Fruit fly (Drosophila melanogaster) whole organism, prepupa: ENCODE data around the gene CG32817.
A peak's percentile ranks its signal among the peaks of the same experiment; 100 is the strongest.

Experiments
- CG10631 ChIP-seq: fragments of 200-800 bp; sonication (Bioruptor generic); optimal IDR thresholded peaks from 2 replicates; lab custom pipeline; 2016; ENCODE audit warnings: missing biosample characterization, missing genetic modification characterization
- CG10669 ChIP-seq: fragments of 200-800 bp; sonication (Bioruptor generic); optimal IDR thresholded peaks from 3 replicates; lab custom pipeline; 2018; ENCODE audit warnings: missing biosample characterization, mild to moderate bottlenecking, missing genetic modification characterization, moderate library complexity
- CG11762 ChIP-seq: fragments of 200-800 bp; sonication (Bioruptor generic); optimal IDR thresholded peaks from 3 replicates; lab custom pipeline; 2016; ENCODE audit warnings: missing biosample characterization, missing genetic modification characterization; ENCODE audit not compliant: insufficient read depth
- CG1621 ChIP-seq: fragments of 200-800 bp; sonication (Bioruptor generic); optimal IDR thresholded peaks from 3 replicates; lab custom pipeline; 2018; ENCODE audit warnings: missing biosample characterization, mild to moderate bottlenecking, missing genetic modification characterization
- CG3032 ChIP-seq: fragments of 200-800 bp; optimal IDR thresholded peaks from 2 replicates; lab custom pipeline; 2019; ENCODE audit warnings: missing biosample characterization, mild to moderate bottlenecking, missing genetic modification characterization, moderate library complexity
- CG31627 ChIP-seq: fragments of 200-800 bp; sonication (Bioruptor generic); optimal IDR thresholded peaks from 3 replicates; lab custom pipeline; 2016; ENCODE audit warnings: missing biosample characterization, missing genetic modification characterization
- CG32006 ChIP-seq: fragments of 200-800 bp; sonication (Bioruptor generic); optimal IDR thresholded peaks from 3 replicates; lab custom pipeline; 2017; ENCODE audit warnings: missing biosample characterization, mild to moderate bottlenecking, missing genetic modification characterization
- CG34406 ChIP-seq: fragments of 200-800 bp; sonication (Bioruptor generic); optimal IDR thresholded peaks from 3 replicates; lab custom pipeline; 2016; ENCODE audit warnings: missing biosample characterization, missing genetic modification characterization
- CG4318 ChIP-seq: fragments of 200-800 bp; sonication (Bioruptor generic); optimal IDR thresholded peaks from 3 replicates; lab custom pipeline; 2017; ENCODE audit warnings: missing biosample characterization, mild to moderate bottlenecking, missing genetic modification characterization
- CG6163 ChIP-seq: fragments of 200-800 bp; sonication (Bioruptor generic); IDR thresholded peaks from 3 replicates; pipeline ENCODE4 v1.3.6; 2022; ENCODE audit warnings: missing biosample characterization, missing genetic modification characterization
- CG6276 ChIP-seq: fragments of 200-800 bp; sonication (Bioruptor generic); optimal IDR thresholded peaks from 2 replicates; lab custom pipeline; 2017; ENCODE audit warnings: missing biosample characterization, mild to moderate bottlenecking, missing genetic modification characterization
- CG6808 ChIP-seq: fragments of 200-800 bp; sonication (Bioruptor generic); optimal IDR thresholded peaks from 3 replicates; lab custom pipeline; 2017; ENCODE audit warnings: missing biosample characterization, missing genetic modification characterization, mild to moderate bottlenecking, moderate library complexity, missing genetic modification reagents
- CG8119 ChIP-seq: fragments of 200-800 bp; sonication (Bioruptor generic); IDR thresholded peaks from 3 replicates; pipeline ENCODE4 v1.3.6; 2022; ENCODE audit warnings: missing biosample characterization, missing genetic modification characterization
- CG8319 ChIP-seq: fragments of 200-800 bp; sonication (Bioruptor generic); optimal IDR thresholded peaks from 3 replicates; lab custom pipeline; 2016; ENCODE audit warnings: missing biosample characterization, missing genetic modification characterization
- CG8632 ChIP-seq: fragments of 200-800 bp; sonication (Bioruptor generic); optimal IDR thresholded peaks from 3 replicates; lab custom pipeline; 2016; ENCODE audit warnings: missing biosample characterization, missing genetic modification characterization
- CG9139 ChIP-seq: fragments of 200-800 bp; sonication (Bioruptor generic); optimal IDR thresholded peaks from 3 replicates; lab custom pipeline; 2017; ENCODE audit warnings: missing biosample characterization, mild to moderate bottlenecking, missing genetic modification characterization
- Eip75B ChIP-seq: fragments of 200-800 bp; sonication (Bioruptor generic); optimal IDR thresholded peaks from 3 replicates; lab custom pipeline; 2016; ENCODE audit warnings: missing biosample characterization, missing genetic modification characterization
- Eip78C ChIP-seq: fragments of 200-800 bp; sonication (Bioruptor generic); peaks from one replicate; lab custom pipeline; 2016; ENCODE audit warnings: missing biosample characterization, missing genetic modification characterization
- Eip93F ChIP-seq: fragments of 200-800 bp; sonication (Bioruptor generic); optimal IDR thresholded peaks from 2 replicates; lab custom pipeline; 2016; ENCODE audit warnings: missing biosample characterization, mild to moderate bottlenecking, missing genetic modification characterization
- Ets21C ChIP-seq: fragments of 200-800 bp; sonication (Bioruptor generic); optimal IDR thresholded peaks from 3 replicates; lab custom pipeline; 2016; ENCODE audit warnings: missing biosample characterization, missing genetic modification characterization
- Ets96B ChIP-seq: fragments of 200-800 bp; optimal IDR thresholded peaks from 2 replicates; lab custom pipeline; 2019; ENCODE audit warnings: missing biosample characterization, mild to moderate bottlenecking, missing genetic modification characterization, moderate library complexity
- Hr4 ChIP-seq: fragments of 200-800 bp; sonication (Bioruptor generic); optimal IDR thresholded peaks from 3 replicates; lab custom pipeline; 2016; ENCODE audit warnings: missing biosample characterization, missing genetic modification characterization
- Lpt ChIP-seq: fragments of 200-800 bp; sonication (Bioruptor generic); optimal IDR thresholded peaks from 3 replicates; lab custom pipeline; 2016; ENCODE audit warnings: missing biosample characterization, missing genetic modification characterization
- Met ChIP-seq: fragments of 200-800 bp; sonication (Bioruptor generic); optimal IDR thresholded peaks from 3 replicates; lab custom pipeline; 2016; ENCODE audit warnings: missing biosample characterization, missing genetic modification characterization
- OdsH ChIP-seq: fragments of 200-800 bp; sonication (Bioruptor generic); optimal IDR thresholded peaks from 3 replicates; lab custom pipeline; 2016; ENCODE audit warnings: missing biosample characterization, missing genetic modification characterization
- Sox102F ChIP-seq: fragments of 200-800 bp; sonication (Bioruptor generic); optimal IDR thresholded peaks from 2 replicates; lab custom pipeline; 2016; ENCODE audit warnings: missing biosample characterization, mild to moderate bottlenecking, missing genetic modification characterization
- Sox14 ChIP-seq: fragments of 200-800 bp; sonication (Bioruptor generic); optimal IDR thresholded peaks from 3 replicates; lab custom pipeline; 2016; ENCODE audit warnings: missing biosample characterization, missing genetic modification characterization
- Sox15 ChIP-seq: fragments of 200-800 bp; sonication (Bioruptor generic); optimal IDR thresholded peaks from 3 replicates; lab custom pipeline; 2016; ENCODE audit warnings: missing biosample characterization, missing genetic modification characterization
- achi ChIP-seq: fragments of 200-800 bp; sonication (Bioruptor generic); optimal IDR thresholded peaks from 3 replicates; lab custom pipeline; 2016; ENCODE audit warnings: missing biosample characterization, missing genetic modification characterization
- acj6 ChIP-seq: fragments of 200-800 bp; sonication (Bioruptor generic); optimal IDR thresholded peaks from 3 replicates; lab custom pipeline; 2016; ENCODE audit warnings: missing biosample characterization, missing genetic modification characterization
- cyc ChIP-seq: fragments of 200-800 bp; sonication (Bioruptor generic); optimal IDR thresholded peaks from 3 replicates; lab custom pipeline; 2016; ENCODE audit warnings: missing biosample characterization, missing genetic modification characterization
- dac ChIP-seq: fragments of 200-800 bp; sonication (Bioruptor generic); optimal IDR thresholded peaks from 2 replicates; lab custom pipeline; 2017; ENCODE audit warnings: missing biosample characterization, mild to moderate bottlenecking, missing genetic modification characterization
- dsx ChIP-seq: fragments of 200-800 bp; optimal IDR thresholded peaks from 3 replicates; lab custom pipeline; 2019; ENCODE audit warnings: missing biosample characterization, mild to moderate bottlenecking, missing genetic modification characterization, moderate library complexity; ENCODE audit not compliant: poor library complexity, severe bottlenecking
- eg ChIP-seq: fragments of 200-800 bp; sonication (Bioruptor generic); IDR thresholded peaks from 3 replicates; pipeline ENCODE4 v1.3.6; 2022; ENCODE audit warnings: missing biosample characterization, missing genetic modification characterization
- esn ChIP-seq: fragments of 200-800 bp; sonication (Bioruptor generic); optimal IDR thresholded peaks from 2 replicates; lab custom pipeline; 2016; ENCODE audit warnings: missing biosample characterization, mild to moderate bottlenecking, missing genetic modification characterization, moderate library complexity
- fd59A ChIP-seq: fragments of 200-800 bp; sonication (Bioruptor generic); optimal IDR thresholded peaks from 2 replicates; lab custom pipeline; 2017; ENCODE audit warnings: missing biosample characterization, mild to moderate bottlenecking, missing genetic modification characterization, missing genetic modification reagents
- fkh ChIP-seq: fragments of 200-800 bp; sonication (Bioruptor generic); optimal IDR thresholded peaks from 3 replicates; lab custom pipeline; 2017; ENCODE audit warnings: missing biosample characterization, mild to moderate bottlenecking, missing genetic modification characterization, moderate library complexity
- lz ChIP-seq: fragments of 200-800 bp; sonication (Bioruptor generic); optimal IDR thresholded peaks from 3 replicates; lab custom pipeline; 2016; ENCODE audit warnings: missing biosample characterization, missing genetic modification characterization
- pdm3 ChIP-seq: fragments of 200-800 bp; sonication (Bioruptor generic); optimal IDR thresholded peaks from 3 replicates; lab custom pipeline; 2016; ENCODE audit warnings: missing biosample characterization, missing genetic modification characterization
- salr ChIP-seq, 2 experiments: fragments of 200-800 bp; sonication (Bioruptor generic); optimal IDR thresholded peaks; 3 replicates each; lab custom pipeline; 2016 to 2018; ENCODE audit warnings: missing biosample characterization in 2 of 2, missing genetic modification characterization in 2 of 2, mild to moderate bottlenecking in 1 of 2
- spab ChIP-seq: fragments of 200-800 bp; sonication (Bioruptor generic); optimal IDR thresholded peaks from 2 replicates; lab custom pipeline; 2017; ENCODE audit warnings: missing biosample characterization, mild to moderate bottlenecking, missing genetic modification characterization, missing genetic modification reagents
- svp ChIP-seq: fragments of 200-800 bp; sonication (Bioruptor generic); peaks from one replicate; lab custom pipeline; 2016; ENCODE audit warnings: missing biosample characterization, missing genetic modification characterization
- topi ChIP-seq: fragments of 200-800 bp; sonication (Bioruptor generic); optimal IDR thresholded peaks from 3 replicates; lab custom pipeline; 2016; ENCODE audit warnings: missing biosample characterization, missing genetic modification characterization
- vri ChIP-seq: fragments of 200-800 bp; sonication (Bioruptor generic); optimal IDR thresholded peaks from 3 replicates; lab custom pipeline; 2016; ENCODE audit warnings: missing biosample characterization, mild to moderate bottlenecking, missing genetic modification characterization

The CG32817 gene

DNA sequence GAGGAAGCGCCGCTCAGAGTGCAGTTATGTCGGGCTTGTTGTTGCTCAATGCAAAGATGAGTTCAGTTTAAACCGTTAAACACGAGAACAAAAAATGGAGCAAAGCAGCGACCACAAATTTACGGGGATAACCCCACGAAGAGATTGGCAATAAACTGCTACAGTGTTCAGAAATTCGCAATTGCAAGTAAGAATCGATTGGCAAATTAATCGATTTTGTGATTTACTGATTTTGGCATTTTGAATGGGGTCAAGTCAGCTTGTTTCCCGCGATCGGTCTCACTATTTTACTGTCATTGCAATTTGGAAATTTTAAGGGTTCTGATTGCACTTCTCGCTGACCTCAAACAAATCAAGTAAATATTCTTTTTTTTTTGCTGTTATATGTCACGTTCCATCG, 2.8 kb downstream of the CG32817 start, which contains the start of gene CG3176:
CG3176 (plus strand) TSS at position 221 of the 400 bp plus-strand sequence.
- peak; percentile 17 for TF ChIP-seq achi (GFP tag; lab: Kevin White, UChicago)
- TF ChIP-seq, all 60 proteins: peak for 1; not testable (repeated sequence) for 59

DNA sequence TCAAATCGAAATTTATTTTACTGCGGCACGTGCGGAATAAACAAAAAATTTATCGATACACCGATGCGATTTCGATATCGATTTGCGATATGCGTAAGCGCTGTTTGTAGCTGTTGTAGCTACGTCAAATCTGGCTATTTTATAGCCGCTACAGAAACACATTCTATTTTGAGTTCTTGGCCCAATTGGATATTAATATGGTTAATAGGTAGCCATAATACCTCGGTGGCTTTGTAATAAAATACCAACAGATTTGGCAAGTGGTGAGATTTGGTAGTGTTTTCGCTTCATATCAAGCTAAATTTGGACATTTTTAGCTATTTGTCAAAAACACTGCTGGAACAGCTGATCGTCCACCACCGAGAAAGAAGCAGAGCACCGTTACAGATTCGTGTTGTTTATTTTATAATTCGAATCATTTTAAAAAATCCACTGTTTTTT, 8.7 kb downstream of the CG32817 start, which contains the start of the genes CG18273 and CG3156:
CG18273 (minus strand) TSS at position 65 of the 441 bp plus-strand sequence.
CG3156 (plus strand) TSS at position 362 of the 441 bp plus-strand sequence.
- TF ChIP-seq CG1621 (tag; lab: Kevin White, UChicago) (no peak), CG10631 (no peak), CG31627 (peak; percentile 24), Ets21C (GFP tag; lab: Kevin White, UChicago) (no peak), esn (peak; percentile 26), Hr4 (GFP tag; lab: Kevin White, UChicago) (no peak), eg (no peak), CG8632 (no peak), CG6276 (GFP tag; lab: Kevin White, UChicago) (no peak), vri (GFP tag; lab: Kevin White, UChicago) (no peak), Eip75B (GFP tag; lab: Kevin White, UChicago) (no peak), Sox15 (GFP tag; lab: Kevin White, UChicago) (no peak), CG3032 (tag; lab: Kevin White, UChicago) (peak; percentile 30), CG34406 (no peak), CG8119 (no peak), Met (no peak), Eip78C (GFP tag; lab: Kevin White, UChicago) (no peak), CG4318 (no peak), OdsH (GFP tag; lab: Kevin White, UChicago) (no peak), acj6 (GFP tag; lab: Kevin White, UChicago) (no peak), CG8319 (GFP tag; lab: Kevin White, UChicago) (no peak), CG32006 (GFP tag; lab: Kevin White, UChicago) (no peak), topi (no peak), CG6163 (GFP tag; lab: Robert Waterston, UW) (no peak), CG9139 (GFP tag; lab: Kevin White, UChicago) (no peak), spab (GFP tag; lab: Kevin White, UChicago) (no peak), lz (GFP tag; lab: Kevin White, UChicago) (peak; percentile 1), CG6808 (GFP tag; lab: Kevin White, UChicago) (no peak)

DNA sequence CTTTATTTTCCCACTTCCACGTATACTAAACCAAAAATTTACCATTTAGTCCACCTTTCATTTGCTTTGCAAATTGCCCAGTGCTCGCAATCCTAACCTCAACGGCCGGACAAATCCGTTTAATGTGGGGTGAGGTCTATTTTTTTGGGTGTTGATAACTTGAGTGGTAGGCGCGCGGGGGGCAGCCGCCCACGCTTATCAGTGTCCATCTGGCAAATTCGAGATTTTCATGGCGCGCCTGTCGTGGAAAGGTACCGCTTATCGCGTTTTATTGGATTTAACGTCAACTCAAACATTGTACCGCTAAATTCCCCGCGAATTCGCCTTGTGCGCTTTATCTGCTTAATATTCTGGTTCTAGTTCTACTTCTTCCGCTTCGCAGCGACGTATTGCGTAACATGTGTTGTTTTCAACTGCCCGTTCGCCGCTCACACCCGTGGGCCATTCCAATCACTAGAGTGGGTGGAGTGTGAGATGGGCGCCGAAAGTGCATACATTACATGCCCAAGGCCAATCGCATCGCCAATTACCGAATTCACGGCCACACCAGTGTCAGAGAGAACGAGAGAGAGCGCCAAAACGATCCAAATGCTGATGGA, 13.9 kb downstream of the CG32817 start:
- TF ChIP-seq Lpt (GFP tag; lab: Kevin White, UChicago) (no peak), vri (GFP tag; lab: Kevin White, UChicago) (peak; percentile 92)
- TF ChIP-seq, all 60 proteins: peak for 1

DNA sequence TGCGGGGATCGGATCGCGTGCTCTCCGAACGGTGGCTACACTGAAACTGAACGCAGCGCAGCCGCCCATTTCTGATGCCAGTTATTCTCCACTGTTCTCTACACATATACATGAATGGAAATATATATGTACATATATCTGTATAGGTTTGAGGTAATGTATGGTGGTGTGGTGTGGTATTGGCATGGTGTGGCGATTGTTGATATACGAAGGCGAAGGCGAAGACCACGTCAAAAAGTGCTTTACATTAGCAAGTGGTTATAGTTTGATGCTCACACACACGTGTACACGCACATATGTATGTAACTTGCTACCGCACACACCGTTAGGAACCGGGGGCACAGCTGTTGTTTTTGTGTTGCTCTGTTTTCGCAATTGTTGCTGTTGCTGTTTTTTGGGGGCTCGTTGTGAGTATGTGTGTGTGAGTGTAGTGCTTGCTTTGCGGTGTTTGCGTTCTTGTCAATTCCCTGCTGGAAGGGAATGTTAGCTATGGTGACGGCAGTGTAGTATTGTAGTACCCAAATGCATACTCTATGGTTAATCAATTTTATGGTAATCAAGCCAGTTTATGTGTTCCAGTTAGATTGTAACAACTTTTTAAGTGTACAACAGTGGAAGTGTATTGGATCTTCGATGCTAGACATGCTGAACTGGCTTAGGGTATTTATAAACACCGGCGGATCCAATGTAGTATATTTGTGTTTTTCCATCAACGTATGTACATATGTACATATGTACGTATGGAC, 14.8 kb downstream of the CG32817 start, which contains the start of gene CG17896:
CG17896 (minus strand) TSS at position 51 of the 746 bp plus-strand sequence.
- peak; percentile 99 for TF ChIP-seq CG10631
- TF ChIP-seq fd59A (GFP tag; lab: Kevin White, UChicago), result peak; percentile 96
- TF ChIP-seq Ets96B (tag; lab: Kevin White, UChicago), result peak; percentile 96
- TF ChIP-seq topi, result peak; percentile 98
- peak; percentile 95 for TF ChIP-seq CG8632
- TF ChIP-seq achi (GFP tag; lab: Kevin White, UChicago), result peak; percentile 97
- peak; percentile 99 for TF ChIP-seq Sox14
- peak; percentile 97 to 98 for TF ChIP-seq salr (GFP tag; optimal IDR thresholded peaks at IDR 0.05; lab: Kevin White, UChicago)
- peak; percentile 96 for TF ChIP-seq CG11762 (GFP tag; lab: Kevin White, UChicago)
- TF ChIP-seq cyc (GFP tag; lab: Kevin White, UChicago), result peak; percentile 99
- TF ChIP-seq esn, result peak; percentile 99
- TF ChIP-seq pdm3 (GFP tag; lab: Kevin White, UChicago), result peak; percentile 99
- TF ChIP-seq Eip93F, result peak; percentile 96
- TF ChIP-seq CG6808 (GFP tag; lab: Kevin White, UChicago), result peak; percentile 95
- TF ChIP-seq svp (GFP tag; lab: Kevin White, UChicago), result peak; percentile 98
- TF ChIP-seq Eip75B (GFP tag; lab: Kevin White, UChicago), result peak; percentile 98
- peak; percentile 97 for TF ChIP-seq CG10669
- TF ChIP-seq dsx (GFP tag; lab: Kevin White, UChicago), result peak; percentile 96
- peak; percentile 99 for TF ChIP-seq fkh (GFP tag; lab: Kevin White, UChicago)
- TF ChIP-seq dac (GFP tag; lab: Kevin White, UChicago), result peak; percentile 97
- TF ChIP-seq Sox102F (GFP tag; lab: Kevin White, UChicago), result peak; percentile 98
